Worm (Caenorhabditis elegans): Measurements from ENCODE around the gene F41B4.3.
A peak's percentile ranks its signal among the peaks of the same experiment; 100 is the strongest.

ce11 chrX:6867707-6868106 lies 31.8 kb upstream of the F41B4.3 start:
- TF ChIP-seq nhr-76 (tag; optimal IDR thresholded peaks at IDR 0.05): no peak
- TF ChIP-seq pha-4 (tag; optimal IDR thresholded peaks at IDR 0.05): no peak
- TF ChIP-seq nhr-2 (tag; optimal IDR thresholded peaks at IDR 0.05): no peak
- no peak for TF ChIP-seq nhr-237 (tag; optimal IDR thresholded peaks at IDR 0.05)
- TF ChIP-seq sem-2 (GFP tag; optimal IDR thresholded peaks at IDR 0.05): peak; percentile 5
- peak; percentile 15 for TF ChIP-seq unc-120 (tag; optimal IDR thresholded peaks at IDR 0.05; ENCODE audit: poor library complexity, severe bottlenecking)
- TF ChIP-seq unc-39 (tag; optimal IDR thresholded peaks at IDR 0.05): no peak
- TF ChIP-seq lin-13 (tag; optimal IDR thresholded peaks at IDR 0.05): no peak
- no peak for TF ChIP-seq snpc-4 (tag; optimal IDR thresholded peaks at IDR 0.05)
- TF ChIP-seq blmp-1 (tag; optimal IDR thresholded peaks at IDR 0.05): no peak
- TF ChIP-seq elt-1 (tag; optimal IDR thresholded peaks at IDR 0.05; ENCODE audit: borderline replicate concordance, insufficient read depth): no peak
- TF ChIP-seq ztf-11 (tag; optimal IDR thresholded peaks at IDR 0.05): no peak

Data from whole organism, mixed stage, embryonic.